Worm (Caenorhabditis elegans) whole organism, L4/young adult: ENCODE measurements around the gene pnk-4.

Source experiments
- W03F9.2 ChIP-seq: fragments of 150-350 bp; optimal IDR thresholded peaks from 2 replicates; lab custom pipeline; 2014; ENCODE audit warnings: missing biosample characterization, missing genetic modification characterization
- dao-5 ChIP-seq: sonication (generic microtip); optimal IDR thresholded peaks from 2 replicates; lab custom pipeline; 2016; ENCODE audit warnings: missing genotype, missing genetic modification characterization, moderate library complexity, missing compliant biosample characterization
- him-1 ChIP-seq: sonication (generic microtip); optimal IDR thresholded peaks from 2 replicates; lab custom pipeline; 2016; ENCODE audit warnings: missing genotype, missing genetic modification reagents, missing genetic modification characterization, missing compliant biosample characterization

Gene pnk-4

ce11 chrX:5077696-5078343, 9.8 kb upstream of the pnk-4 start, which contains the start of gene cal-5:
Gene cal-5 (minus strand): TSS chrX:5077961.
- TF ChIP-seq him-1, result no peak
- no peak for TF ChIP-seq dao-5
- TF ChIP-seq W03F9.2 (tag; lab: Kevin White, UChicago), result no peak

- no peak for TF ChIP-seq him-1
- no peak for TF ChIP-seq dao-5
- no peak for TF ChIP-seq W03F9.2 (tag; lab: Kevin White, UChicago)
Measured at ce11 chrX:5079297-5079696, 8.3 kb upstream of the pnk-4 start.

ce11 chrX:5084080-5084479, 3.6 kb upstream of the pnk-4 start:
- TF ChIP-seq him-1, result no peak
- no peak for TF ChIP-seq dao-5
- no peak for TF ChIP-seq W03F9.2 (tag; lab: Kevin White, UChicago)

DNA sequence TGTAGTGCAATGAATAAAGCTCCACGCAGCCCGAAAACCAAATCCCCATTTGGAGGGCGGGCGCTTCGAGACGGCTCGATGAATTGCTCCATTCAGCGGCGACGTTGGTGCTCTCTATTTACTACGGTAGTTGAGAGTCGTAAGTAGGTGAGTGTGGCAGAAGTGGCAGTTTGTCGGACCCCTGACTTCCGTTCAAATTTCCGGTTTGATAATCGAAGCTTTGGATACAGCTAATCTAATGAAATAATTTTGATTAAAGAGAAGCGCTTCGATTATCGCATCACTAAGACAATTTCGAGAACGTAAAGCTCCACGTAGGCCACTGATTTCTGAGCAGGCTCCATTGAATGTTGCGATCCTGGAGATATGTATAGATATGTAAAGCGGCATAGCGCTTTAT, 3.1 kb upstream of the pnk-4 start, which contains the start of gene ets-5:
ets-5 (minus strand) TSS at position 32 of the 400 bp plus-strand sequence.
- TF ChIP-seq him-1, result no peak
- no peak for TF ChIP-seq W03F9.2 (tag; lab: Kevin White, UChicago)
- TF ChIP-seq dao-5, result no peak

ce11 chrX:5085465-5085864, 2.2 kb upstream of the pnk-4 start:
- TF ChIP-seq dao-5, result peak; percentile 71
- peak; percentile 37 for TF ChIP-seq W03F9.2 (tag; lab: Kevin White, UChicago)
- TF ChIP-seq him-1, result peak; percentile 84

DNA sequence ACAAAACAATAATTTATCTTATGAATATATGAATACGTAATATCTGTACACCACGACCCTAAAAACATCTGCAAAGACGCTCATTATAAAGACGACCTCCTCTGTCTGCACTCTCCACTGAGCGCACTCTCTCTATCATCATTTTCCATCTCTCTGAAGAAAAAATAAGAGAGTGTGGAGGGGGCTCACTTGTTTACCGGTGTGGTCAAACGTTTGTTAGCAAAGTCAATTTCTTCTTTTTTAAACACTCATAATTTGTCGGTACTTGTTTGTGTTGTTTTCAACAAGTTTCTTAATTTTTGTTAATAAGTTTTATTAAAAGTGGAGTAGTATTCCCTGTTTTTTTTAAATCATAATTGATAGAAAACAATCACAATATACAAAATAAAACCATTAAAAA, 1.4 kb upstream of the pnk-4 start:
- no peak for TF ChIP-seq W03F9.2 (tag; lab: Kevin White, UChicago)
- TF ChIP-seq dao-5, result no peak
- TF ChIP-seq him-1, result no peak

- no peak for TF ChIP-seq W03F9.2 (tag; lab: Kevin White, UChicago)
Measured at ce11 chrX:5093997-5094396, 6.4 kb downstream of the pnk-4 start.

DNA sequence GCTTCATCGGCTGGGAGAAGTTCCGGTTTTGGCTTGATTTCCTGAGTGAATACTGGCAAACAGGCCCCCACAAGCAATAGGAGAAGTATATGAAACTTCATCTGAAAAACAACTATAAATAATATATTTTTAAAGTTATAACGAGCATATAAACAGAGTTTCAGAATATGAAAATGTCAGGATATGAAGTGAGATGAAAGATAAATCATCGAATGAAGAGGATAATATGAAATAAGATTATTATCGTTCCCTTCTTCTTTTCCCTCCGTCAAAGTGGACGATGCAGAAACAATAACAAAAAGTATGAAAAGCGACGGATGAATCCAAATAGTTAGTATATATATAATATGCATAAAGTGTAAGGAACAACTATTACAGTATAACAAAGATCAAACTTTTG, 9.3 kb downstream of the pnk-4 start, which contains the start of gene acn-1:
acn-1 (minus strand) TSS at position 101 of the 400 bp plus-strand sequence.
- no peak for TF ChIP-seq dao-5
- no peak for TF ChIP-seq W03F9.2 (tag; lab: Kevin White, UChicago)
- TF ChIP-seq him-1, result no peak

- no peak for TF ChIP-seq him-1
- TF ChIP-seq W03F9.2 (tag; lab: Kevin White, UChicago), result no peak
- TF ChIP-seq dao-5, result no peak
Measured at ce11 chrX:5098935-5099334, 11.3 kb downstream of the pnk-4 start.

DNA sequence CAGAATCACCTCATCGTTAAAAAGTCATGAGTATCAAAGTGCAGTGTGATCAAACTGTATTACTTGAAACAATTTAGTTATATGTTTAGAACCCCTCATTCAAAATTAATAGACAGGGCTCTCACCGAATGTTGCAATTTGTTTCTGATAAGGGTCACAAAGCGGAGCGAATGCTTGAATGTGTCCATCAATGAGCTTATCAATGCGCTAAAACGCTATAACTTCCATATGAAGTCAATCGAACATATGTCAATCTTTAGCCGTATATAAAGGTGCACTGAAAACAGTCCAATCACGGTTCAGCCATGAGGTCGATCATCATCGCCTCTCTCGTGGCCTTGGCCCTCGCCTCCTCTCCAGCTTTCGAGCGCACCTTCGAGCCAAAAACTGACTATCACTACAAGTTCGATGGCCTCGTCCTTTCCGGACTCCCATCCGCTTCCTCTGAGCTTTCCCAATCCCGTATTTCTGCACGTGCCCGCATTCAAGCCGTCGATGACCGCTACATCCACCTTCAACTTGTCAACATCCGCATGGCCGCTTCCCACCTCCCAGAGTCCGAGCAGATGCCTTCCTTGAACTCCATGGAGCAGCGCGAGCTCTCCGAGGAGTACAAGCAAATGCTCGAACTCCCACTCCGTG, 13.2 kb downstream of the pnk-4 start, which contains the start of gene vit-2:
vit-2 (plus strand) TSS at position 305 of the 642 bp plus-strand sequence.
- peak; percentile 2 for TF ChIP-seq dao-5
- TF ChIP-seq him-1, result no peak

- TF ChIP-seq W03F9.2 (tag; lab: Kevin White, UChicago) (no peak), dao-5 (no peak), him-1 (no peak)
Measured at ce11 chrX:5102338-5102737, 14.7 kb downstream of the pnk-4 start.

DNA sequence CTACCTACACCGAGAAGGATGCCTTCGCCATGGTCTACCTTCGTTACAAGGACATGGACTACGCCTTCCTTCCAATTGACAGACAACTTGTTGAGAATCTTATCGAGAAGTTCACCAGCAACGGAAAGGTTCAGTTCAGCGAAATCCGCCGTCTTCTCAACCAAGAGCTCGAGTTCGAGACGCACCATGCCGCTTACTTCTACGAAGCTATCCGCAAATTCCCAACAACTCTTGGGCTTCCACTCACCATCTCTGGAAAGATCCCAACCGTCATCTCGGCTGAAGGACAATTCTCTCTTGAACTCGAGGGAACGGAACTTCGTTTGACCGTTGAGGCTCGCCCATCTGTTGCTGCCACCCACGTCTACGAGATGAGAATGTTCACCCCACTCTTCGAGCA, 15.8 kb downstream of the pnk-4 start:
- TF ChIP-seq W03F9.2 (tag; lab: Kevin White, UChicago) (no peak), dao-5 (no peak), him-1 (no peak)

- TF ChIP-seq him-1 (no peak), W03F9.2 (tag; lab: Kevin White, UChicago) (no peak), dao-5 (no peak)
Measured at ce11 chrX:5105703-5106102, 18.1 kb downstream of the pnk-4 start.

DNA sequence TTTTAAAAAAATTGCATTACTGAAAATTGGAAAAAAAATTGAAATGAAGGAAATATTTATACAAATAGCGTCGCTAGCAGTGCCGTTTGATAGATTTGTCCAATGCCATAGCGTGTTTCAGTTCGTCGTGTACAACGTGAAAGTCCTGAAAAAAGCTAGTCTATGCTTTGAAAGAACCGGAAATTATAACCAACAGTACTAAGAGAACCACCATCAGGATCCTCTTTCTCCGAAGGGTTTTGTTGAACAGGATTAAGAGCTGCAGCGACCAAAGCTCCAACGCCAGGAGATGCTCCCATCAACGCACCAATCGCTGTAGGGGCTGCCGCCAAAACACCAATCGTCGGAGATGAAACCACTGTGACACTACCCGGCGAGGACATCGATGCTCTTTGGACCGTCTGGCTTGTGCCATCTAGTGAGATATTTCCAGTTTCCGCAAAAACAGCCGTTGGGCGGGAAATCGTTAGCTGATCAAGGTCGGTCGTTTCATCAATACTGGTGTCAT, 18.6 kb downstream of the pnk-4 start:
- TF ChIP-seq him-1 (no peak), W03F9.2 (tag; lab: Kevin White, UChicago) (no peak), dao-5 (no peak)

DNA sequence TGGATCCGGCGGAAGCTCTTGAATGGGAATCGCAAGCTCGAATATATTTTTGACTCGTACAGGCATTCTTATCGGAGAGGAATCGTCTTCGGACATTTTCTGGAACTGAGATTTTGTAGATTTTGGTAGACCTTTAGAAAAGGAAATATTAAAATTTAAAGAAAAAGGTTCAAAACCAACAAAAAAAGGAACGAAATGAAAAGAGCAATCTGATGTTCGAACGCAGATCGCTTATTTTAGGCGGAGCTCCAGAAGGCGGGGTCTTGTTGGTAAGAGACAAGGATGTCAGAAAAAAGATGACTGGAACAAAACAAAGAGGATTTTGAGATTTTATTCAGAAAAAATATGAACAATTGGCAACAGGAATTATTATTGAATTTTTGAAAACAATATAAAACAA, 19.3 kb downstream of the pnk-4 start, which contains the start of gene C42D8.9:
C42D8.9 (minus strand) TSS at position 101 of the 400 bp plus-strand sequence.
- TF ChIP-seq dao-5, result no peak
- no peak for TF ChIP-seq W03F9.2 (tag; lab: Kevin White, UChicago)
- TF ChIP-seq him-1, result no peak
